Worm (Caenorhabditis elegans): ENCODE measurements around the gene ant-1.3.
A peak's percentile ranks its signal among the peaks of the same experiment; 100 is the strongest.

ant-1.3 gene

DNA sequence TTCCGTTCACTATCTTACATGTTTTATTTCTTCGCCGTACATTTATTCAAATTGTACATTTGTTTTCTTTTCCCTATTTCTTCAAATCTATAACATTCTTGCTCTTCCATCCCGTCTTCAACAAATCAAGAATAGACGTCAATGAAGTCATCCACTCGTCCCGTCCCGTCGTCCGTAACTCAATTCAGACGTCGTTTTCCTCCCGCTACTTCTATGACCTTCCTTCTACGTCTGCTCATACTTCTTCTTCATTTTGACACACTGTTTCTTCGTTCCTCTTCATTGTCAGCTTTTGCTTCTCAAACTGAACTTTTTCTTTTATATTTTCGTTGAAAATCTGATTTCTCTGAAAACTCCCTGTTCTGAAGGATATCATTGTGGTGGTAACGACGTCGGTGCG is 49.1 kb downstream of the ant-1.3 start:
- TF ChIP-seq fkh-10 (GFP tag; optimal IDR thresholded peaks at IDR 0.05) (peak; percentile 62), fos-1 (tag; optimal IDR thresholded peaks at IDR 0.05) (no peak), lin-14 (GFP tag; optimal IDR thresholded peaks at IDR 0.05) (peak; percentile 28)
